Worm (Caenorhabditis elegans): ENCODE results near the gene F42C5.9.
A peak's percentile ranks its signal among the peaks of the same experiment; 100 is the strongest.
"Not testable (repeated sequence)": the region's sequence is repeated elsewhere in the genome, so short reads cannot be mapped to it uniquely, and the experiment has no call there.

F42C5.9 gene

DNA sequence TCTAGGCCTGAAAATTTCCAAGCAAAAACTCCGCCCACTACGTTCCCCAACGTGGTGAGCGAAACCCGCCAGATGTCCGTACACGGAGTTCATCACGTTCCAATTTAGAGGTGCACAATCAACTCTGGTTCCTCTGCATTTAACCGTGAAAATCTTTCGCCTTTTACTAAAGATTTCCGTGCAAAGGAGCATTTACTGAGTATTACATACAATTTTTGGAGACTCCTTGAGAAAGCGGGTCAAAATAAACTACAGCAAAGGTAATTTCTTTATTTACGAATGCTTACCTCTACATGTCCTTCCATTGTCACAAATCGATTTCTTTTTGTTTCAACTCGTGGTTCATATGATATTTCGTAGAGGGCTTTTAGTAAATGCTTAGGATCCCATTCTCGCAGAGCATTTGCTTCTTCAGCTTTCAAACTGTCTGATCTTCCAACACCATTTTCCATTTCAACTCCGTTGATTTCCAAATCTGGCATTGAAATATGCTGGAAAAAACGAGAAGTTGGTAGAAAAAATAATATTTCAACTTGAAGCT is at the start of gene F42C5.9:
Gene F42C5.9 (minus strand): TSS at position 491 of the 541 bp plus-strand sequence.
- TF ChIP-seq ztf-23 (GFP tag; IDR thresholded peaks at IDR 0.05) = no peak
- no peak for TF ChIP-seq ref-1 (GFP tag; conservative IDR thresholded peaks at IDR 0.05)
- TF ChIP-seq klf-2 (GFP tag; conservative IDR thresholded peaks at IDR 0.05) = no peak
- no peak for TF ChIP-seq med-1 (GFP tag; optimal IDR thresholded peaks at IDR 0.05; ENCODE audit: insufficient read depth)
- TF ChIP-seq T22C8.4 (GFP tag; IDR thresholded peaks at IDR 0.05) = no peak
- no peak for TF ChIP-seq ztf-29 (GFP tag; IDR thresholded peaks at IDR 0.05)
- no peak for TF ChIP-seq cog-1 (tag; optimal IDR thresholded peaks at IDR 0.05)
- TF ChIP-seq flt-1 (GFP tag; IDR thresholded peaks at IDR 0.05) = no peak
- TF ChIP-seq tab-1 (GFP tag; IDR thresholded peaks at IDR 0.05) = no peak

DNA sequence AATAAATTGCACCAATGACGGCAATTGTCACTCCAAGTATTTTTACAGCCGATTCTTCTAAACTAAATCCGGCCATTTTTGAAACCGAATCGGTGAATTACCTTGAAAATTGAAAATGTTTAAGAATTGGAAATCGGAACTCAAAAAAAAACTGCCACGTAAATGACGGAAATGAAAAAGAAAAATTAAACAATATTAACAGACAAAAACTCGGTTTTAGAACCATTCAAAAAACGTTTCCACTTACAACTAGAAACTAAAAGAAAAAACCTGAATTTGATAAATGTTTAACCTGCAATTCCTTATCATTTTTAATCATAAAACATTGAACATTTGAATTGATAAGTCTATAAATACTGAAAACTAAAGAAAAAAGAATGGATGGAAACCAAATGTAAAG is 48.1 kb upstream of the F42C5.9 start, which contains the start of gene Y40C5A.4:
Gene Y40C5A.4 (minus strand): TSS at position 101 of the 400 bp plus-strand sequence.
- not testable (repeated sequence) for TF ChIP-seq med-1 (GFP tag; optimal IDR thresholded peaks at IDR 0.05; ENCODE audit: insufficient read depth); cog-1 (tag; optimal IDR thresholded peaks at IDR 0.05); ztf-23 (GFP tag; IDR thresholded peaks at IDR 0.05)

ce11 chrIV:7346751-7347150 is 29.8 kb upstream of the F42C5.9 start, which contains the start of gene daf-42:
Gene daf-42, minus strand, starts transcription at chrIV:7346851.
- TF ChIP-seq tab-1 (GFP tag; IDR thresholded peaks at IDR 0.05) (no peak), ref-1 (GFP tag; conservative IDR thresholded peaks at IDR 0.05) (no peak), ztf-29 (GFP tag; IDR thresholded peaks at IDR 0.05) (no peak), ztf-23 (GFP tag; IDR thresholded peaks at IDR 0.05) (no peak), klf-2 (GFP tag; conservative IDR thresholded peaks at IDR 0.05) (no peak), cog-1 (tag; optimal IDR thresholded peaks at IDR 0.05) (no peak), flt-1 (GFP tag; IDR thresholded peaks at IDR 0.05) (no peak), T22C8.4 (GFP tag; IDR thresholded peaks at IDR 0.05) (no peak), med-1 (GFP tag; optimal IDR thresholded peaks at IDR 0.05; ENCODE audit: insufficient read depth) (no peak)

DNA sequence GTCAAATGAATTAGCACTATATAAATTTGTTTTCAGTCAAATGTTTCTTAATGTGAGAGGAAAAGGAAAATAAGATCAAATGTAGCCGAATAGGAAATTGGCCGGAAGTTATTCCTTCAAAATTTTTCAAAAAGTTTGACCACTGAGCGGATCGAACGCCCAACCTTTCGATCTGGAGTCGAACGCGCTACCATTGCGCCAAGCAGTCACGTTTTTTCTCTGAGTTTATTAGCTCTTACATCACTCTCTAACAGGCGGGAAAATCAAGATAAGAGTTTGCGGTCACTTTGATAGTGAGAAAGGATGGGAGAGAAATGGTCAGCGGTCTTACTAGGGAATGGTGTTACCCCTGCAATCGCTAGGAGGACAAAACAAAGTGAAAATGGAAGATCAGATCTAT is 27.1 kb upstream of the F42C5.9 start:
- TF ChIP-seq cog-1 (tag; optimal IDR thresholded peaks at IDR 0.05) = no peak
- TF ChIP-seq ref-1 (GFP tag; conservative IDR thresholded peaks at IDR 0.05) = no peak
- TF ChIP-seq klf-2 (GFP tag; conservative IDR thresholded peaks at IDR 0.05) = no peak
- peak; percentile 71; the same call in 1 of the 2 replicates for TF ChIP-seq tab-1 (GFP tag; IDR thresholded peaks at IDR 0.05)
- TF ChIP-seq flt-1 (GFP tag; IDR thresholded peaks at IDR 0.05) = peak; percentile 56; the same call in 1 of the 2 replicates
- 0 out of 2 replicates have a peak, but pooled peaks have one; percentile 25 for TF ChIP-seq ztf-23 (GFP tag; IDR thresholded peaks at IDR 0.05)

- no peak for TF ChIP-seq ref-1 (GFP tag; conservative IDR thresholded peaks at IDR 0.05)
- no peak for TF ChIP-seq ztf-29 (GFP tag; IDR thresholded peaks at IDR 0.05)
- TF ChIP-seq ztf-23 (GFP tag; IDR thresholded peaks at IDR 0.05) = no peak
- no peak for TF ChIP-seq tab-1 (GFP tag; IDR thresholded peaks at IDR 0.05)
- TF ChIP-seq klf-2 (GFP tag; conservative IDR thresholded peaks at IDR 0.05) = no peak
- TF ChIP-seq cog-1 (tag; optimal IDR thresholded peaks at IDR 0.05) = no peak
- no peak for TF ChIP-seq T22C8.4 (GFP tag; IDR thresholded peaks at IDR 0.05)
- no peak for TF ChIP-seq flt-1 (GFP tag; IDR thresholded peaks at IDR 0.05)
- no peak for TF ChIP-seq med-1 (GFP tag; optimal IDR thresholded peaks at IDR 0.05; ENCODE audit: insufficient read depth)
These were observed 25.2 kb upstream of the F42C5.9 start for ce11 chrIV:7342144-7342543.

ce11 chrIV:7339095-7339494 is 22.2 kb upstream of the F42C5.9 start:
- TF ChIP-seq ref-1 (GFP tag; conservative IDR thresholded peaks at IDR 0.05) = no peak
- no peak for TF ChIP-seq T22C8.4 (GFP tag; IDR thresholded peaks at IDR 0.05)
- TF ChIP-seq ztf-23 (GFP tag; IDR thresholded peaks at IDR 0.05) = no peak

DNA sequence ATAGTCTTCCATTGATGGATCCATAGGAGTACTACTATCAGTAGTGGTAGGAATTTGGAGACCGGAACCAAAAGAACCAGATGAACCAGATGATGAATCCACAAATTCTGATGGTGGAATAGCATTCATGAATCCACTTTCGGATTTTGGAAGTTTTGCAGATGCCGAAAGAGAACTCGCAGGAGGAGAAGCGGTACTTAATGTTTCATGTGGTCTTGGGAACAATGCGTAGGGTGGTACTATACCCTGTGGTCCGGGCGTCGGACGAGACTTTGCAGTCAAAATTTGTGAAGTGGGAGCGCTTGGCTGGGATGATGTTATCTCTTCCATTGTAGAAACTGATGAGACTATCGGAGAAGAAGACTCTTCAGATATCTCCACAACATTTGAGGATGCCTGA is 21.1 kb upstream of the F42C5.9 start:
- TF ChIP-seq ztf-23 (GFP tag; IDR thresholded peaks at IDR 0.05) (no peak), T22C8.4 (GFP tag; IDR thresholded peaks at IDR 0.05) (no peak), tab-1 (GFP tag; IDR thresholded peaks at IDR 0.05) (no peak), ztf-29 (GFP tag; IDR thresholded peaks at IDR 0.05) (no peak), med-1 (GFP tag; optimal IDR thresholded peaks at IDR 0.05; ENCODE audit: insufficient read depth) (no peak), flt-1 (GFP tag; IDR thresholded peaks at IDR 0.05) (no peak), klf-2 (GFP tag; conservative IDR thresholded peaks at IDR 0.05) (no peak), cog-1 (tag; optimal IDR thresholded peaks at IDR 0.05) (no peak), ref-1 (GFP tag; conservative IDR thresholded peaks at IDR 0.05) (no peak)

DNA sequence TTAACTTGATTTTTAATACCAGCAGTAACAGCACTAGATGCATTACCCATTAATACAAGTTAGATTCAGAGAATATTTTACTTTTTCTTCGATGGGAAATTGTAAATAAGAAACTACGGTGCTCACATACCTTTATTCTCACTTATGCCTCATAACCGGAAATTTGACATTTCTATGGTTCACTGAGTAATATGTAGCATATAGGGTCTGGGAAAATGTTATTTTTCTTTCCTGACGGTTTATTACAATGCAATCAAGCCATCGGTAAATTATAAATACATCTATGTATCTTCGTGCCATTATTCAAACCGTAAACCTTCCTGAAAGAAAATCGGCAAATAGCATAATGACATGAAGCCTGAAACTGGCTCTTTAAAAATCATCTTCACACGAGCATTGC is 15.8 kb upstream of the F42C5.9 start, which contains the start of gene ocr-4:
Gene ocr-4 (minus strand): TSS at position 101 of the 400 bp plus-strand sequence.
- no peak for TF ChIP-seq ztf-23 (GFP tag; IDR thresholded peaks at IDR 0.05)

DNA sequence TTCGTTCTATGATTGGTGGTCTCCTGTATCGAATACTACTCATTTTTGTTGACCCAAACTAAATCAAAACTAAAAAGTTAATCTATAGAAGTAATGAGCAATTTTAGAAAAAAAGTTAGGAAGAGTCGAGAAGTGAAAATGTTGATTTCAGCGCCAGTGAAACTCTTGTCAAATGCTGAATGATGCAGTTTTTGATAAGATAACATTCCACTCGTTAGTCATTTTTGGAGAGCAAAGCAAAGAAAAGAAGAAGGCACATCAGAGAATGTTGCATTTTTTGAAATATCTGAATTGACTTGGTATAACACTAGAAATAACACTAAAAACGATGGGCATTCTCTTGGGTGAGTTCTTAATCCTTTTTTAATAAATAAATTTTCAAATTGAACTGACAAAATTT is 12.0 kb upstream of the F42C5.9 start, which contains the start of gene sqst-2:
Gene sqst-2 (minus strand): TSS at position 58 of the 400 bp plus-strand sequence.
- TF ChIP-seq cog-1 (tag; optimal IDR thresholded peaks at IDR 0.05) (no peak), ztf-29 (GFP tag; IDR thresholded peaks at IDR 0.05) (no peak), ztf-23 (GFP tag; IDR thresholded peaks at IDR 0.05) (no peak), tab-1 (GFP tag; IDR thresholded peaks at IDR 0.05) (no peak), med-1 (GFP tag; optimal IDR thresholded peaks at IDR 0.05; ENCODE audit: insufficient read depth) (no peak), klf-2 (GFP tag; conservative IDR thresholded peaks at IDR 0.05) (no peak), ref-1 (GFP tag; conservative IDR thresholded peaks at IDR 0.05) (no peak), T22C8.4 (GFP tag; IDR thresholded peaks at IDR 0.05) (no peak), flt-1 (GFP tag; IDR thresholded peaks at IDR 0.05) (no peak)

DNA sequence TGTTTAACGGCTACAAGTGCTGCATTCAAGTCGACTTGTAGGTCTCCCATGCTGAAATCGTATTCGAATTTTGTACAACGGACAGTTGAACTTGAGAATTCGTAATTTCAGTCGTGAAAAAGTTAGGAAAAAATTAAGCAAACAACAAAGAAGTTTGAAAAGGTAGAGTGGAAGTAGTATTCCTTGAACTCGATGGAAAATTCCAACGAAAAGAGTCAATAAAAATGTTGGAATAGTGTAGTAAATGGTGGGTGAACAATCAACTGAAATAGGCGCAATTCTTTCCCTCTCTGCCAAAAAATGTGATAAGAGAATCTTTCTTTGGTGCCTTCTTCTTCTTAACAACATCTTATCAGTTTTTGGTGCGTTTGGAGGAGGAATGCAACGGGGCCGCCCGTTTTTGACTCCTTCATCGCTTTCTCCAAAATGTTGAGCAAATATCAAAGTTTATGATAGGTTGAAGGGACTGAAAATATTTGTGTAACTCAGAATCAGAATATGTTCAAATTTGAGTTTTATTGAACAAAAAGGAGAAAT is 9.8 kb upstream of the F42C5.9 start, which contains the start of gene ifo-1:
Gene ifo-1 (minus strand): TSS at position 51 of the 537 bp plus-strand sequence.
- no peak for TF ChIP-seq ref-1 (GFP tag; conservative IDR thresholded peaks at IDR 0.05)
- TF ChIP-seq med-1 (GFP tag; optimal IDR thresholded peaks at IDR 0.05; ENCODE audit: insufficient read depth) = no peak

Measured in whole organism, midembryonic.